Worm (Caenorhabditis elegans) whole organism, midembryonic: ENCODE data around the gene T28D6.7.

Source experiments
- flt-1 ChIP-seq: fragments of 200-800 bp; sonication (Bioruptor generic); IDR thresholded peaks from 2 replicates; pipeline ENCODE4 v1.3.6; 2022; ENCODE audit warnings: missing genetic modification characterization, missing compliant biosample characterization
- klf-2 ChIP-seq: fragments of 200-800 bp; sonication (Bioruptor generic); conservative IDR thresholded peaks from 2 replicates; pipeline ENCODE4 v1.3.6; 2022; ENCODE audit warnings: missing genetic modification reagents, missing genetic modification characterization, missing compliant biosample characterization
- ref-1 ChIP-seq: fragments of 200-800 bp; sonication (Bioruptor generic); conservative IDR thresholded peaks from 2 replicates; pipeline ENCODE4 v1.3.6; 2022; ENCODE audit warnings: missing genetic modification reagents, missing genetic modification characterization, missing compliant biosample characterization
- tab-1 ChIP-seq: fragments of 200-800 bp; sonication (Bioruptor generic); IDR thresholded peaks from 2 replicates; pipeline ENCODE4 v1.3.6; 2022; ENCODE audit warnings: missing genetic modification characterization, missing compliant biosample characterization
- ztf-29 ChIP-seq: fragments of 200-800 bp; sonication (Bioruptor generic); IDR thresholded peaks from 2 replicates; pipeline ENCODE4 v1.3.6; 2022; ENCODE audit warnings: missing genetic modification reagents, missing genetic modification characterization, missing compliant biosample characterization

ce11 chrIII:11343041-11343440 lies 3.2 kb downstream of the T28D6.7 start, which contains the start of the genes T28D6.6 and pen-2:
- TF ChIP-seq ref-1 (GFP tag; lab: Robert Waterston, UW) (no peak), flt-1 (GFP tag; lab: Robert Waterston, UW) (no peak), klf-2 (GFP tag; lab: Robert Waterston, UW) (no peak), tab-1 (GFP tag; lab: Robert Waterston, UW) (no peak), ztf-29 (GFP tag; lab: Robert Waterston, UW) (no peak)
